Worm (Caenorhabditis elegans) whole organism, L3 larva: Measurements from ENCODE around the gene F41H10.1.

Source experiments
- ama-1 ChIP-seq: fragments of 150-350 bp; optimal IDR thresholded peaks from 2 replicates; lab custom pipeline; 2018
- egl-27 ChIP-seq: sonication (generic microtip); optimal IDR thresholded peaks from 4 replicates; lab custom pipeline; 2017; ENCODE audit warnings: missing biosample characterization, missing genetic modification reagents, missing genetic modification characterization
- eor-1 ChIP-seq, 2 experiments: fragments of 150-350 bp; optimal IDR thresholded peaks; 2 replicates each; lab custom pipeline; 2014 to 2018; ENCODE audit warnings: missing biosample characterization in 2 of 2, missing genetic modification characterization in 2 of 2
- fos-1 ChIP-seq: fragments of 150-350 bp; optimal IDR thresholded peaks from 2 replicates; lab custom pipeline; 2014; ENCODE audit warnings: missing biosample characterization, missing genetic modification characterization
- lin-15B ChIP-seq: fragments of 150-350 bp; optimal IDR thresholded peaks from 2 replicates; lab custom pipeline; 2014; ENCODE audit warnings: missing biosample characterization, missing genetic modification characterization
- lsy-12 ChIP-seq: sonication (generic microtip); optimal IDR thresholded peaks from 2 replicates; lab custom pipeline; 2016; ENCODE audit warnings: mild to moderate bottlenecking, missing genetic modification characterization, missing compliant biosample characterization
- nhr-11 ChIP-seq: fragments of 150-350 bp; optimal IDR thresholded peaks from 2 replicates; lab custom pipeline; 2014; ENCODE audit warnings: missing biosample characterization, missing genetic modification characterization
- nhr-12 ChIP-seq: fragments of 150-350 bp; optimal IDR thresholded peaks from 2 replicates; lab custom pipeline; 2014; ENCODE audit warnings: missing biosample characterization, missing genetic modification characterization
- nhr-23 ChIP-seq: fragments of 150-350 bp; optimal IDR thresholded peaks from 2 replicates; lab custom pipeline; 2014; ENCODE audit warnings: missing biosample characterization, missing genetic modification reagents, missing genetic modification characterization
- nhr-67 ChIP-seq: fragments of 150-350 bp; optimal IDR thresholded peaks from 2 replicates; lab custom pipeline; 2014; ENCODE audit warnings: missing biosample characterization, missing genetic modification characterization
- pha-4 ChIP-seq: fragments of 150-350 bp; optimal IDR thresholded peaks from 2 replicates; lab custom pipeline; 2014; ENCODE audit warnings: missing biosample characterization, missing genetic modification reagents, missing genetic modification characterization

The F41H10.1 gene

DNA sequence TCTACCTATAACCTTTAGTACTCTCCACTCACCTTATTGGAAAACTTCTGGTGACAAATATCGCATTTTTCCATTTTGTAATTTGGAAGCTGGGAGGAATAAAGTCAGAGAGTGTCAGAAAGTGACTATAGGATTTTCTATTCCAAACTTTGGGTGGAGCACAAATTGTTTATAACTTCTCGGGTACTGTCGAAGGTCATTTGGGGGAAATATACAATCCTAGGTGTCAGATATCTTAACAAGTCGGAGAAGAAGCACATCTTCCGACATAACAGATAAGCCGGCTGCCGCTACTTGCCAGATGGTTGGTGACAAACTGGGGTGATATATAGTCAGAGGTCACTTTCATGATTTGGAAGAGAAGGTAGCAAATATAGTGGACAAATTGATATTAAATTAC is 36.4 kb downstream of the F41H10.1 start, which contains the start of gene ehn-3:
Gene ehn-3, minus strand, starts transcription at position 101 of the 400 bp plus-strand sequence.
- no peak for TF ChIP-seq ama-1 (lab: Kevin White, UChicago)
- no peak for TF ChIP-seq nhr-11 (tag; lab: Kevin White, UChicago)
- no peak for TF ChIP-seq lin-15B (tag; lab: Kevin White, UChicago)
- no peak for TF ChIP-seq nhr-67
- TF ChIP-seq nhr-12 (tag; lab: Kevin White, UChicago) = no peak
- TF ChIP-seq pha-4 = no peak
- TF ChIP-seq lsy-12 (tag; lab: Kevin White, UChicago) = no peak
- TF ChIP-seq nhr-23 (tag; lab: Kevin White, UChicago) = no peak
- no peak for TF ChIP-seq fos-1 (tag; lab: Kevin White, UChicago)
- no peak for TF ChIP-seq eor-1 (tag; optimal IDR thresholded peaks at IDR 0.05; lab: Kevin White, UChicago)
- no peak for TF ChIP-seq egl-27
